Fruit fly (Drosophila melanogaster) whole organism: ENCODE results near the gene rdog.
A peak's percentile ranks its signal among the peaks of the same experiment; 100 is the strongest.

Source experiments
- CG8478 ChIP-seq: fragments of >200 bp; optimal IDR thresholded peaks from 2 replicates; lab custom pipeline; 2018; ENCODE audit warnings: inconsistent platforms
- Dll ChIP-seq: fragments of >200 bp; optimal IDR thresholded peaks from 2 replicates; lab custom pipeline; 2017
- EcR ChIP-seq, 2 experiments: fragments of >200 bp; optimal IDR thresholded peaks; 2 replicates each; lab custom pipeline; 2017; ENCODE audit warnings: missing biosample characterization in 2 of 2, missing genetic modification characterization in 2 of 2, missing genetic modification reagents in 2 of 2
- pan ChIP-seq: fragments of >200 bp; optimal IDR thresholded peaks from 2 replicates; lab custom pipeline; 2017
- psq ChIP-seq: fragments of >200 bp; optimal IDR thresholded peaks from 2 replicates; lab custom pipeline; 2017
- usp ChIP-seq: fragments of >200 bp; optimal IDR thresholded peaks from 2 replicates; lab custom pipeline; 2017; ENCODE audit warnings: missing biosample characterization, missing genetic modification characterization, mixed read lengths

Gene rdog

dm6 chr3R:29157418-29158398 lies at the start of gene rdog:
Gene rdog (plus strand): TSS chr3R:29158122.
- TF ChIP-seq EcR (GFP tag; optimal IDR thresholded peaks at IDR 0.05; lab: Kevin White, UChicago) (no peak), pan (peak; percentile 97), usp (no peak), Dll (lab: Kevin White, UChicago) (no peak), psq (no peak), CG8478 (lab: Kevin White, UChicago) (no peak)

- no peak for TF ChIP-seq usp
- TF ChIP-seq CG8478 (lab: Kevin White, UChicago) = no peak
- TF ChIP-seq EcR (GFP tag; optimal IDR thresholded peaks at IDR 0.05; lab: Kevin White, UChicago) = no peak
- no peak for TF ChIP-seq Dll (lab: Kevin White, UChicago)
- TF ChIP-seq psq = no peak
- no peak for TF ChIP-seq pan
Measured at dm6 chr3R:29111795-29112194, 46.1 kb upstream of the rdog start.

- TF ChIP-seq CG8478 (lab: Kevin White, UChicago) (no peak), psq (no peak)
Measured at dm6 chr3R:29112398-29113150, 45.3 kb upstream of the rdog start, which contains the start of the genes alpha-Man-Ib and Pdhb. Gene alpha-Man-Ib (minus strand): TSS chr3R:29112822. Gene Pdhb (plus strand): TSS chr3R:29113071.

dm6 chr3R:29113392-29113791 lies 44.5 kb upstream of the rdog start:
- TF ChIP-seq EcR (GFP tag; optimal IDR thresholded peaks at IDR 0.05; lab: Kevin White, UChicago) (no peak), Dll (lab: Kevin White, UChicago) (no peak), psq (no peak), usp (no peak), pan (no peak), CG8478 (lab: Kevin White, UChicago) (no peak)

dm6 chr3R:29116167-29116725 lies 41.7 kb upstream of the rdog start, which contains the start of gene Atg14:
Gene Atg14 (plus strand): TSS chr3R:29116391.
- no peak for TF ChIP-seq Dll (lab: Kevin White, UChicago)
- TF ChIP-seq pan = no peak
- no peak for TF ChIP-seq usp
- no peak for TF ChIP-seq psq
- TF ChIP-seq EcR (GFP tag; optimal IDR thresholded peaks at IDR 0.05; lab: Kevin White, UChicago) = no peak
- TF ChIP-seq CG8478 (lab: Kevin White, UChicago) = no peak

dm6 chr3R:29122817-29123611 lies 34.9 kb upstream of the rdog start, which contains the start of the genes yem and Ctl2:
Gene yem (minus strand): TSS chr3R:29122879.
Gene Ctl2 (plus strand): TSS chr3R:29123370.
- TF ChIP-seq usp (no peak), pan (no peak), psq (no peak), Dll (lab: Kevin White, UChicago) (no peak), CG8478 (lab: Kevin White, UChicago) (no peak), EcR (GFP tag; optimal IDR thresholded peaks at IDR 0.05; lab: Kevin White, UChicago) (no peak)

- TF ChIP-seq Dll (lab: Kevin White, UChicago) (no peak), pan (no peak), usp (no peak), CG8478 (lab: Kevin White, UChicago) (no peak), psq (no peak), EcR (GFP tag; optimal IDR thresholded peaks at IDR 0.05; lab: Kevin White, UChicago) (no peak)
Measured at dm6 chr3R:29124128-29124527, 33.8 kb upstream of the rdog start.

- no peak for TF ChIP-seq Dll (lab: Kevin White, UChicago)
- TF ChIP-seq CG8478 (lab: Kevin White, UChicago) = no peak
Measured at dm6 chr3R:29130902-29131621, 26.9 kb upstream of the rdog start, which contains the start of the genes dgt6 and Vha100-1. Gene dgt6 (minus strand): TSS chr3R:29130972. Gene Vha100-1 (plus strand): TSS chr3R:29131193.

dm6 chr3R:29138407-29138806 lies 19.5 kb upstream of the rdog start, which contains the start of the genes Alg13 and superdeath:
Gene Alg13 (minus strand): TSS chr3R:29138573.
Gene superdeath (plus strand): TSS chr3R:29138662.
- TF ChIP-seq pan = no peak
- no peak for TF ChIP-seq psq
- TF ChIP-seq CG8478 (lab: Kevin White, UChicago) = no peak
- TF ChIP-seq EcR (GFP tag; optimal IDR thresholded peaks at IDR 0.05; lab: Kevin White, UChicago) = no peak
- no peak for TF ChIP-seq usp
- TF ChIP-seq Dll (lab: Kevin White, UChicago) = no peak

- TF ChIP-seq Dll (lab: Kevin White, UChicago) (no peak), usp (no peak), psq (no peak), CG8478 (lab: Kevin White, UChicago) (no peak), pan (no peak), EcR (GFP tag; optimal IDR thresholded peaks at IDR 0.05; lab: Kevin White, UChicago) (no peak)
Measured at dm6 chr3R:29138961-29139527, 18.9 kb upstream of the rdog start.
